Fruit fly (Drosophila melanogaster) whole organism: ENCODE data around the gene MFS9.

Source experiments
- CG8478 ChIP-seq: fragments of >200 bp; optimal IDR thresholded peaks from 2 replicates; lab custom pipeline; 2018; ENCODE audit warnings: inconsistent platforms
- Dll ChIP-seq: fragments of >200 bp; optimal IDR thresholded peaks from 2 replicates; lab custom pipeline; 2017
- EcR ChIP-seq, 2 experiments: fragments of >200 bp; optimal IDR thresholded peaks; 2 replicates each; lab custom pipeline; 2017; ENCODE audit warnings: missing biosample characterization in 2 of 2, missing genetic modification characterization in 2 of 2, missing genetic modification reagents in 2 of 2
- pan ChIP-seq: fragments of >200 bp; optimal IDR thresholded peaks from 2 replicates; lab custom pipeline; 2017
- psq ChIP-seq: fragments of >200 bp; optimal IDR thresholded peaks from 2 replicates; lab custom pipeline; 2017
- usp ChIP-seq: fragments of >200 bp; optimal IDR thresholded peaks from 2 replicates; lab custom pipeline; 2017; ENCODE audit warnings: missing biosample characterization, missing genetic modification characterization, mixed read lengths

Gene MFS9

dm6 chr3R:20512368-20512767, at the start of gene MFS9:
Gene MFS9, minus strand, starts transcription at chr3R:20512468.
- no peak for TF ChIP-seq psq (lab: Kevin White, UChicago)
- TF ChIP-seq Dll (lab: Kevin White, UChicago), result no peak
- TF ChIP-seq CG8478, result no peak
- TF ChIP-seq usp (GFP tag; lab: Kevin White, UChicago), result no peak
- no peak for TF ChIP-seq EcR (GFP tag; optimal IDR thresholded peaks at IDR 0.05; lab: Kevin White, UChicago)
- no peak for TF ChIP-seq pan (lab: Kevin White, UChicago)

dm6 chr3R:20560668-20561226, 48.5 kb upstream of the MFS9 start, which contains the start of gene CG5191:
Gene CG5191, plus strand, starts transcription at chr3R:20560865.
- TF ChIP-seq psq (lab: Kevin White, UChicago), result no peak
- TF ChIP-seq usp (GFP tag; lab: Kevin White, UChicago), result no peak
- no peak for TF ChIP-seq Dll (lab: Kevin White, UChicago)
- no peak for TF ChIP-seq EcR (GFP tag; optimal IDR thresholded peaks at IDR 0.05; lab: Kevin White, UChicago)
- TF ChIP-seq pan (lab: Kevin White, UChicago), result no peak
- no peak for TF ChIP-seq CG8478

dm6 chr3R:20560019-20560667, 47.9 kb upstream of the MFS9 start, which contains the start of gene CG15922:
Gene CG15922, minus strand, starts transcription at chr3R:20560280.
- TF ChIP-seq pan (lab: Kevin White, UChicago) (no peak), psq (lab: Kevin White, UChicago) (no peak), CG8478 (no peak), EcR (GFP tag; optimal IDR thresholded peaks at IDR 0.05; lab: Kevin White, UChicago) (no peak), usp (GFP tag; lab: Kevin White, UChicago) (no peak), Dll (lab: Kevin White, UChicago) (no peak)

dm6 chr3R:20558106-20558489, 45.8 kb upstream of the MFS9 start:
- TF ChIP-seq usp (GFP tag; lab: Kevin White, UChicago), result no peak
- no peak for TF ChIP-seq Dll (lab: Kevin White, UChicago)
- no peak for TF ChIP-seq CG8478
- TF ChIP-seq EcR (GFP tag; optimal IDR thresholded peaks at IDR 0.05; lab: Kevin White, UChicago), result no peak
- no peak for TF ChIP-seq psq (lab: Kevin White, UChicago)
- TF ChIP-seq pan (lab: Kevin White, UChicago), result no peak

dm6 chr3R:20557415-20558105, 45.3 kb upstream of the MFS9 start, which contains the start of the genes DPCoAC and CG5180:
Gene DPCoAC, minus strand, starts transcription at chr3R:20557667.
Gene CG5180, plus strand, starts transcription at chr3R:20557930.
- TF ChIP-seq usp (GFP tag; lab: Kevin White, UChicago) (no peak), CG8478 (no peak), pan (lab: Kevin White, UChicago) (no peak), Dll (lab: Kevin White, UChicago) (no peak), psq (lab: Kevin White, UChicago) (no peak), EcR (GFP tag; optimal IDR thresholded peaks at IDR 0.05; lab: Kevin White, UChicago) (no peak)

- no peak for TF ChIP-seq psq (lab: Kevin White, UChicago)
- no peak for TF ChIP-seq Dll (lab: Kevin White, UChicago)
- TF ChIP-seq EcR (GFP tag; optimal IDR thresholded peaks at IDR 0.05; lab: Kevin White, UChicago), result no peak
- no peak for TF ChIP-seq usp (GFP tag; lab: Kevin White, UChicago)
These were observed 44.8 kb upstream of the MFS9 start for dm6 chr3R:20557114-20557414.

dm6 chr3R:20556281-20557113, 44.2 kb upstream of the MFS9 start:
- TF ChIP-seq pan (lab: Kevin White, UChicago) (no peak), CG8478 (no peak), psq (lab: Kevin White, UChicago) (no peak), usp (GFP tag; lab: Kevin White, UChicago) (no peak), EcR (GFP tag; optimal IDR thresholded peaks at IDR 0.05; lab: Kevin White, UChicago) (no peak), Dll (lab: Kevin White, UChicago) (no peak)

dm6 chr3R:20555720-20556280, 43.5 kb upstream of the MFS9 start:
- TF ChIP-seq pan (lab: Kevin White, UChicago), result no peak
- no peak for TF ChIP-seq EcR (GFP tag; optimal IDR thresholded peaks at IDR 0.05; lab: Kevin White, UChicago)
- TF ChIP-seq Dll (lab: Kevin White, UChicago), result peak; percentile 47
- TF ChIP-seq psq (lab: Kevin White, UChicago), result no peak
- no peak for TF ChIP-seq CG8478
- TF ChIP-seq usp (GFP tag; lab: Kevin White, UChicago), result no peak

dm6 chr3R:20555023-20555422, 42.8 kb upstream of the MFS9 start:
- TF ChIP-seq CG8478 (no peak), Dll (lab: Kevin White, UChicago) (no peak), usp (GFP tag; lab: Kevin White, UChicago) (no peak), EcR (GFP tag; optimal IDR thresholded peaks at IDR 0.05; lab: Kevin White, UChicago) (no peak), pan (lab: Kevin White, UChicago) (no peak), psq (lab: Kevin White, UChicago) (no peak)

- no peak for TF ChIP-seq psq (lab: Kevin White, UChicago)
- TF ChIP-seq usp (GFP tag; lab: Kevin White, UChicago), result no peak
- no peak for TF ChIP-seq CG8478
- no peak for TF ChIP-seq Dll (lab: Kevin White, UChicago)
- no peak for TF ChIP-seq pan (lab: Kevin White, UChicago)
- TF ChIP-seq EcR (GFP tag; optimal IDR thresholded peaks at IDR 0.05; lab: Kevin White, UChicago), result no peak
These were observed 42.0 kb upstream of the MFS9 start, which contains the start of gene att-ORFB for dm6 chr3R:20554300-20554699. Gene att-ORFB, minus strand, starts transcription at chr3R:20554400.
